Fruit fly (Drosophila melanogaster) Kc167 (cell line): ENCODE measurements around the gene cact.

Experiments used
- Myc ChIP-seq: fragments of >200 bp; optimal IDR thresholded peaks from 2 replicates; lab custom pipeline; 2017; ENCODE audit warnings: missing external identifiers
- Sin3A ChIP-seq: fragments of >200 bp; optimal IDR thresholded peaks from 2 replicates; lab custom pipeline; 2018; ENCODE audit warnings: missing external identifiers
- h ChIP-seq: fragments of >200 bp; optimal IDR thresholded peaks from 3 replicates; lab custom pipeline; 2018; ENCODE audit warnings: missing external identifiers
- insv ChIP-seq: fragments of >200 bp; optimal IDR thresholded peaks from 3 replicates; lab custom pipeline; 2018; ENCODE audit warnings: missing external identifiers
- psq ChIP-seq: fragments of >200 bp; optimal IDR thresholded peaks from 2 replicates; lab custom pipeline; 2017; ENCODE audit warnings: missing external identifiers
- ttk ChIP-seq: sonication (Bioruptor generic); optimal IDR thresholded peaks from 2 replicates; lab custom pipeline; 2017; ENCODE audit warnings: missing external identifiers

Gene cact

dm6 chr2L:16282077-16282471 is 43.9 kb downstream of the cact start:
- no peak for TF ChIP-seq Sin3A (lab: Kevin White, UChicago)
- no peak for TF ChIP-seq h (lab: Kevin White, UChicago)
- TF ChIP-seq insv (lab: Kevin White, UChicago): no peak
- TF ChIP-seq ttk (lab: Kevin White, UChicago): no peak
- TF ChIP-seq psq (lab: Kevin White, UChicago): no peak
- TF ChIP-seq Myc (lab: Kevin White, UChicago): no peak

- TF ChIP-seq Sin3A (lab: Kevin White, UChicago) (no peak), psq (lab: Kevin White, UChicago) (no peak), Myc (lab: Kevin White, UChicago) (no peak), h (lab: Kevin White, UChicago) (no peak), insv (lab: Kevin White, UChicago) (no peak), ttk (lab: Kevin White, UChicago) (no peak)
Observed at dm6 chr2L:16281419-16282076, 44.5 kb downstream of the cact start.

dm6 chr2L:16279774-16280252 is 46.2 kb downstream of the cact start:
- TF ChIP-seq ttk (lab: Kevin White, UChicago) (no peak), Myc (lab: Kevin White, UChicago) (no peak), h (lab: Kevin White, UChicago) (no peak), Sin3A (lab: Kevin White, UChicago) (no peak), insv (lab: Kevin White, UChicago) (no peak), psq (lab: Kevin White, UChicago) (no peak)

DNA sequence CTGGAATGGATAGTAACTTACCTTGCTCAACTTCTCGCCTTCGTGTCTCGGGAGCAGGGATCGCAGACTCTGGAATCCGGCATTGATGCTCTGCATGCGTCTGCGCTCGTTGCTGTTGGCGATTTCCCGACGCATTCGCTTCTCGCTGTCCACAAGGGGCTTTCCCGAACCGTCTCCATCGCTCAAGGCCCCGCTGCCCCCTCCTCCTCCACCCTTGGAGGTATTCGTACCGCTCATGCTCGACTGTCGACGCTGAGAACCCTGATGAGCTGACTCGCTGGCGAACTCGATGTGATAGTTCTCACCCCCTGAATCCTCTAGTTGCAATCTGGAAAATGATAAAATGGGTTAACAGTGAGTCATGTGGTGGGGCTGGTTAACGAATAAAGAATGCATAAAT is 47.2 kb downstream of the cact start:
- TF ChIP-seq ttk (lab: Kevin White, UChicago) (no peak), psq (lab: Kevin White, UChicago) (no peak), h (lab: Kevin White, UChicago) (no peak), insv (lab: Kevin White, UChicago) (no peak), Myc (lab: Kevin White, UChicago) (no peak), Sin3A (lab: Kevin White, UChicago) (no peak)

dm6 chr2L:16277922-16278321 is 48.1 kb downstream of the cact start:
- TF ChIP-seq Sin3A (lab: Kevin White, UChicago) (no peak), Myc (lab: Kevin White, UChicago) (no peak), h (lab: Kevin White, UChicago) (no peak), ttk (lab: Kevin White, UChicago) (no peak), psq (lab: Kevin White, UChicago) (no peak), insv (lab: Kevin White, UChicago) (no peak)

DNA sequence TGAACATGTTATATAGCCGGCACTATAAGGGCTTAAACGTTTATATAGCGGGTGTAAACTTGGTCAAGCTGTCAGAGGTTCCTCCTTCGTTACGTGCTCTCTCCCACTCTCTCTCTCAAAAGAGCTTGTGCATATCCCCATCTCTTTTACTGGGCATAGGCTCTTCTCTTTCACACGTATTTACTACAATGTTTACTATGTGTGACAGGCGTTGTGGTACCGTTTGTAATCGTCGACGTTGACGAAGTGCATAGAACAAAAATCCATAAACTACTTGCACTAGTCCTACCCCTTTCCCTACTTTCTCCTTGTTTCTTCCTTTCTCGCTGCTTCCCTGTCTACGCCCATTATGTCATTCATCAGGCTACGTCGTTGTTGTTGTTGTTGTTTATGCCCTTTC is 49.2 kb downstream of the cact start:
- TF ChIP-seq Sin3A (lab: Kevin White, UChicago) (no peak), insv (lab: Kevin White, UChicago) (no peak), h (lab: Kevin White, UChicago) (no peak), Myc (lab: Kevin White, UChicago) (no peak), ttk (lab: Kevin White, UChicago) (no peak), psq (lab: Kevin White, UChicago) (no peak)

DNA sequence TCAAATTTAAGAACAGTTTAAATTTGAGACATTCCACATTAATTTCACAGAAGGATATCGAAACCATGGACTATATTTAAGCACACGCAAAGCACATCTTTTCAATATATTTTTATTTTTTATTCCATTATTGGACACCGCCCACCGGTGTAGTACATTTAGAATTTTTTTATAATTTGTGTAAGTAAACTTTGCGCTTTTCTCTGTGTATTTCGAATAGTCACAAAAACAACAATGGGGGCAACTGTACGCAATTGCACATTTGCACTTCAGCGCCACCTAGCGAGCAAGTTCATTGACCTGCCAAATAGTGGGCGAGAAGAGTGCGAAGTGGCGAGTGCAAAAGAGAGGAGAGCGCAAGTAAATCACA is 50.2 kb downstream of the cact start:
- TF ChIP-seq psq (lab: Kevin White, UChicago) (no peak), Myc (lab: Kevin White, UChicago) (no peak), Sin3A (lab: Kevin White, UChicago) (no peak), insv (lab: Kevin White, UChicago) (no peak), ttk (lab: Kevin White, UChicago) (no peak), h (lab: Kevin White, UChicago) (no peak)

dm6 chr2L:16275177-16275808 is 50.7 kb downstream of the cact start:
- TF ChIP-seq Myc (lab: Kevin White, UChicago) (no peak), Sin3A (lab: Kevin White, UChicago) (no peak)

dm6 chr2L:16274100-16274499 is 51.9 kb downstream of the cact start:
- TF ChIP-seq Sin3A (lab: Kevin White, UChicago) (no peak), psq (lab: Kevin White, UChicago) (no peak), ttk (lab: Kevin White, UChicago) (no peak), insv (lab: Kevin White, UChicago) (no peak)

- TF ChIP-seq ttk (lab: Kevin White, UChicago) (no peak), h (lab: Kevin White, UChicago) (no peak), Sin3A (lab: Kevin White, UChicago) (no peak), insv (lab: Kevin White, UChicago) (no peak), Myc (lab: Kevin White, UChicago) (no peak), psq (lab: Kevin White, UChicago) (no peak)
Observed at dm6 chr2L:16273439-16273838, 52.6 kb downstream of the cact start.

- TF ChIP-seq psq (lab: Kevin White, UChicago) (no peak), insv (lab: Kevin White, UChicago) (no peak), ttk (lab: Kevin White, UChicago) (no peak), h (lab: Kevin White, UChicago) (no peak), Myc (lab: Kevin White, UChicago) (no peak), Sin3A (lab: Kevin White, UChicago) (no peak)
Observed at dm6 chr2L:16272730-16273129, 53.3 kb downstream of the cact start.

- TF ChIP-seq insv (lab: Kevin White, UChicago) (no peak), psq (lab: Kevin White, UChicago) (no peak), h (lab: Kevin White, UChicago) (no peak), Myc (lab: Kevin White, UChicago) (no peak), Sin3A (lab: Kevin White, UChicago) (no peak), ttk (lab: Kevin White, UChicago) (no peak)
Observed at dm6 chr2L:16271486-16271806, 54.6 kb downstream of the cact start.
